Worm (Caenorhabditis elegans): Measurements from ENCODE around the gene D1005.5.

The D1005.5 gene

ce11 chrX:1486135-1486648 lies 13.4 kb upstream of the D1005.5 start, which contains the start of the genes D1005.10 and dhs-25 (continued):
- TF ChIP-seq hlh-11 (tag; optimal IDR thresholded peaks at IDR 0.05) (peak; percentile 92), fos-1 (tag; optimal IDR thresholded peaks at IDR 0.05) (no peak), duxl-1 (tag; optimal IDR thresholded peaks at IDR 0.05; ENCODE audit: poor library complexity) (peak; percentile 87), daf-8 (GFP tag; IDR thresholded peaks at IDR 0.05) (no peak), mdl-1 (tag; optimal IDR thresholded peaks at IDR 0.05) (no peak), zag-1 (tag; optimal IDR thresholded peaks at IDR 0.05) (no peak), spr-1 (tag; optimal IDR thresholded peaks at IDR 0.05) (no peak), daf-19 (GFP tag; conservative IDR thresholded peaks at IDR 0.05) (no peak), Y105C5A.15 (GFP tag; IDR thresholded peaks at IDR 0.05) (no peak), sdz-12 (GFP tag; optimal IDR thresholded peaks at IDR 0.05) (no peak), cey-2 (tag; optimal IDR thresholded peaks at IDR 0.05; ENCODE audit: borderline replicate concordance, insufficient read depth) (no peak), fkh-10 (GFP tag; optimal IDR thresholded peaks at IDR 0.05) (no peak), lin-1 (GFP tag; IDR thresholded peaks at IDR 0.05) (peak; percentile 34; the same call in 1 of the 2 replicates), attf-4 (tag; optimal IDR thresholded peaks at IDR 0.05) (no peak), nhr-6 (tag; optimal IDR thresholded peaks at IDR 0.05) (peak; percentile 24), T26A8.4 (GFP tag; IDR thresholded peaks at IDR 0.05) (peak; percentile 12; the same call in 1 of the 2 replicates), ztf-11 (tag; optimal IDR thresholded peaks at IDR 0.05) (no peak), dmd-8 (GFP tag; IDR thresholded peaks at IDR 0.05) (no peak), tag-97 (GFP tag; IDR thresholded peaks at IDR 0.05) (no peak), madf-5 (GFP tag; IDR thresholded peaks at IDR 0.05) (no peak), spr-3 (GFP tag; optimal IDR thresholded peaks at IDR 0.05) (no peak), tra-1 (GFP tag; IDR thresholded peaks at IDR 0.05) (peak; percentile 78), ceh-20 (GFP tag; IDR thresholded peaks at IDR 0.05) (peak; percentile 47; the same call in 1 of the 2 replicates), ctbp-1 (GFP tag; IDR thresholded peaks at IDR 0.05) (no peak), Y48G9A.11 (GFP tag; IDR thresholded peaks at IDR 0.05) (no peak), F10B5.3 (tag; optimal IDR thresholded peaks at IDR 0.05) (no peak), dpl-1 (GFP tag; optimal IDR thresholded peaks at IDR 0.05) (no peak), D1046.2 (GFP tag; IDR thresholded peaks at IDR 0.05) (no peak), lin-13 (GFP tag; optimal IDR thresholded peaks at IDR 0.05) (no peak), mes-2 (tag; optimal IDR thresholded peaks at IDR 0.05; ENCODE audit: poor library complexity, severe bottlenecking) (peak; percentile 80), snpc-4 (tag; optimal IDR thresholded peaks at IDR 0.05) (no peak), dmd-9 (GFP tag; IDR thresholded peaks at IDR 0.05) (no peak), unc-39 (tag; optimal IDR thresholded peaks at IDR 0.05) (no peak), unc-130 (GFP tag; optimal IDR thresholded peaks at IDR 0.05) (no peak), ces-1 (GFP tag; optimal IDR thresholded peaks at IDR 0.05) (no peak), ZK337.2 (GFP tag; IDR thresholded peaks at IDR 0.05) (no peak), nhr-10 (tag; optimal IDR thresholded peaks at IDR 0.05) (peak; percentile 93), nhr-42 (GFP tag; IDR thresholded peaks at IDR 0.05) (no peak), lim-7 (GFP tag; IDR thresholded peaks at IDR 0.05) (no peak), gei-8 (GFP tag; optimal IDR thresholded peaks at IDR 0.05) (no peak), R02D3.7 (tag; optimal IDR thresholded peaks at IDR 0.05) (no peak), ZK546.5 (tag; optimal IDR thresholded peaks at IDR 0.05) (no peak), pha-4 (GFP tag; IDR thresholded peaks at IDR 0.05) (peak; percentile 61; the same call in 1 of the 2 replicates), pha-4 (tag; optimal IDR thresholded peaks at IDR 0.05) (peak; percentile 82), lin-29 (GFP tag; IDR thresholded peaks at IDR 0.05) (no peak), F44E2.7 (GFP tag; IDR thresholded peaks at IDR 0.05) (no peak), nhr-11 (tag; optimal IDR thresholded peaks at IDR 0.05) (peak; percentile 67), hlh-30 (tag; optimal IDR thresholded peaks at IDR 0.05; ENCODE audit: insufficient read depth) (peak; percentile 89), nhr-237 (tag; optimal IDR thresholded peaks at IDR 0.05) (no peak), egl-43 (GFP tag; IDR thresholded peaks at IDR 0.05) (no peak), vab-7 (GFP tag; IDR thresholded peaks at IDR 0.05) (no peak), lin-15B (tag; optimal IDR thresholded peaks at IDR 0.05) (no peak)

Data from whole organism, L4 larva.